Worm (Caenorhabditis elegans) whole organism, L3 larva: ENCODE measurements around the gene C16C10.4.

Experiments used
- R02D3.7 ChIP-seq: fragments of 150-350 bp; optimal IDR thresholded peaks from 2 replicates; lab custom pipeline; 2014; ENCODE audit warnings: missing biosample characterization, missing genetic modification characterization
- aly-2 ChIP-seq: fragments of 150-350 bp; optimal IDR thresholded peaks from 2 replicates; lab custom pipeline; 2014; ENCODE audit warnings: missing biosample characterization, missing genetic modification characterization
- elt-1 ChIP-seq: fragments of 150-350 bp; optimal IDR thresholded peaks from 2 replicates; lab custom pipeline; 2014; ENCODE audit warnings: missing biosample characterization, missing genetic modification characterization
- lsy-12 ChIP-seq: sonication (generic microtip); optimal IDR thresholded peaks from 2 replicates; lab custom pipeline; 2016; ENCODE audit warnings: mild to moderate bottlenecking, missing genetic modification characterization, missing compliant biosample characterization
- mdl-1 ChIP-seq: fragments of 150-350 bp; optimal IDR thresholded peaks from 2 replicates; lab custom pipeline; 2014; ENCODE audit warnings: missing biosample characterization, missing genetic modification characterization
- nfya-1 ChIP-seq: sonication (generic microtip); optimal IDR thresholded peaks from 2 replicates; lab custom pipeline; 2017; ENCODE audit warnings: missing genetic modification characterization, mild to moderate bottlenecking, missing compliant biosample characterization, antibody characterized with exemption, moderate library complexity; ENCODE audit not compliant: insufficient read depth
- nhr-12 ChIP-seq: fragments of 150-350 bp; optimal IDR thresholded peaks from 2 replicates; lab custom pipeline; 2014; ENCODE audit warnings: missing biosample characterization, missing genetic modification characterization
- nhr-28 ChIP-seq: fragments of 150-350 bp; optimal IDR thresholded peaks from 2 replicates; lab custom pipeline; 2014; ENCODE audit warnings: missing biosample characterization, missing genetic modification characterization
- pha-4 ChIP-seq: fragments of 150-350 bp; optimal IDR thresholded peaks from 2 replicates; lab custom pipeline; 2014; ENCODE audit warnings: missing biosample characterization, missing genetic modification reagents, missing genetic modification characterization
- zag-1 ChIP-seq: fragments of 150-350 bp; optimal IDR thresholded peaks from 2 replicates; lab custom pipeline; 2014; ENCODE audit warnings: missing biosample characterization, missing genetic modification characterization

- TF ChIP-seq lsy-12 (tag; lab: Kevin White, UChicago) (peak; percentile 81), nfya-1 (tag; lab: Kevin White, UChicago) (peak; percentile 94), mdl-1 (tag; lab: Kevin White, UChicago) (peak; percentile 55), nhr-12 (tag; lab: Kevin White, UChicago) (no peak), pha-4 (tag; lab: Kevin White, UChicago) (peak; percentile 95), R02D3.7 (tag; lab: Kevin White, UChicago) (peak; percentile 64), elt-1 (tag; lab: Kevin White, UChicago) (no peak), nhr-28 (tag; lab: Kevin White, UChicago) (no peak), aly-2 (no peak), zag-1 (no peak)
Measured at ce11 chrIII:4193659-4194103, 22.5 kb downstream of the C16C10.4 start, which contains the start of gene xbp-1.
